Fruit fly (Drosophila melanogaster) Kc167 (cell line): ENCODE results near the gene pav.

Source experiments
- Myc ChIP-seq: fragments of >200 bp; optimal IDR thresholded peaks from 2 replicates; lab custom pipeline; 2017; ENCODE audit warnings: missing external identifiers
- h ChIP-seq: fragments of >200 bp; optimal IDR thresholded peaks from 3 replicates; lab custom pipeline; 2018; ENCODE audit warnings: missing external identifiers
- insv ChIP-seq: fragments of >200 bp; optimal IDR thresholded peaks from 3 replicates; lab custom pipeline; 2018; ENCODE audit warnings: missing external identifiers
- psq ChIP-seq: fragments of >200 bp; optimal IDR thresholded peaks from 2 replicates; lab custom pipeline; 2017; ENCODE audit warnings: missing external identifiers
- ttk ChIP-seq: sonication (Bioruptor generic); optimal IDR thresholded peaks from 2 replicates; lab custom pipeline; 2017; ENCODE audit warnings: missing external identifiers

- no peak for TF ChIP-seq ttk
- no peak for TF ChIP-seq insv (lab: Kevin White, UChicago)
- TF ChIP-seq psq (lab: Kevin White, UChicago), result no peak
- TF ChIP-seq h (lab: Kevin White, UChicago), result no peak
- no peak for TF ChIP-seq Myc (lab: Kevin White, UChicago)
These were observed 6.4 kb upstream of the pav start, which contains the start of gene ImpL2 for dm6 chr3L:4236097-4236572.
